Worm (Caenorhabditis elegans) whole organism, L3 larva: ENCODE results near the gene rap-2.
"Not testable (repeated sequence)": the region's sequence is repeated elsewhere in the genome, so short reads cannot be mapped to it uniquely, and the experiment has no call there.

ENCODE experiments used
- aly-2 ChIP-seq: fragments of 150-350 bp; optimal IDR thresholded peaks from 2 replicates; lab custom pipeline; 2014; ENCODE audit warnings: missing biosample characterization, missing genetic modification characterization
- ceh-28 ChIP-seq: fragments of 150-350 bp; optimal IDR thresholded peaks from 2 replicates; lab custom pipeline; 2014; ENCODE audit warnings: missing biosample characterization, missing genetic modification reagents, missing genetic modification characterization
- ceh-82 ChIP-seq: fragments of 150-350 bp; optimal IDR thresholded peaks from 2 replicates; lab custom pipeline; 2014; ENCODE audit warnings: missing biosample characterization, missing genetic modification characterization
- elt-3 ChIP-seq, 3 experiments: fragments of 150-350 bp in 1 of 3; sonication (generic microtip) in 2 of 3; optimal IDR thresholded peaks; 2 replicates in 2 of 3; 4 replicates in 1 of 3; lab custom pipeline; 2014 to 2017; ENCODE audit warnings: missing biosample characterization in 3 of 3, missing genetic modification characterization in 3 of 3
- hmg-11 ChIP-seq: sonication (generic microtip); optimal IDR thresholded peaks from 2 replicates; lab custom pipeline; 2016; ENCODE audit warnings: missing genetic modification characterization, missing compliant biosample characterization
- lin-15B ChIP-seq: fragments of 150-350 bp; optimal IDR thresholded peaks from 2 replicates; lab custom pipeline; 2014; ENCODE audit warnings: missing biosample characterization, missing genetic modification characterization
- lin-39 ChIP-seq: fragments of 150-350 bp; optimal IDR thresholded peaks from 2 replicates; lab custom pipeline; 2018; ENCODE audit warnings: missing biosample characterization, missing genetic modification reagents, missing genetic modification characterization
- nhr-12 ChIP-seq: fragments of 150-350 bp; optimal IDR thresholded peaks from 2 replicates; lab custom pipeline; 2014; ENCODE audit warnings: missing biosample characterization, missing genetic modification characterization
- nhr-77 ChIP-seq: fragments of 150-350 bp; optimal IDR thresholded peaks from 2 replicates; lab custom pipeline; 2014; ENCODE audit warnings: missing biosample characterization, missing genetic modification characterization
- skn-1 ChIP-seq: fragments of 150-350 bp; optimal IDR thresholded peaks from 2 replicates; lab custom pipeline; 2014; ENCODE audit warnings: missing biosample characterization, missing genetic modification characterization
- unc-39 ChIP-seq: sonication (generic microtip); optimal IDR thresholded peaks from 4 replicates; lab custom pipeline; 2017; ENCODE audit warnings: missing biosample characterization, missing genetic modification characterization
- zag-1 ChIP-seq: fragments of 150-350 bp; optimal IDR thresholded peaks from 2 replicates; lab custom pipeline; 2014; ENCODE audit warnings: missing biosample characterization, missing genetic modification characterization
- ztf-11 ChIP-seq: fragments of 150-350 bp; optimal IDR thresholded peaks from 2 replicates; lab custom pipeline; 2014; ENCODE audit warnings: missing biosample characterization, missing genetic modification characterization

ce11 chrV:15031373-15031772, 32.5 kb downstream of the rap-2 start, which contains the start of gene cng-1:
- not testable (repeated sequence) for TF ChIP-seq skn-1 (tag; lab: Kevin White, UChicago); hmg-11 (tag; lab: Kevin White, UChicago); ztf-11 (tag; lab: Kevin White, UChicago); nhr-77 (tag; lab: Kevin White, UChicago); ceh-28 (tag; lab: Kevin White, UChicago); nhr-12 (tag; lab: Kevin White, UChicago); ceh-82 (tag; lab: Kevin White, UChicago); lin-15B (tag; lab: Kevin White, UChicago); unc-39 (tag; lab: Kevin White, UChicago); elt-3 (tag; optimal IDR thresholded peaks at IDR 0.05; lab: Kevin White, UChicago); zag-1; aly-2 (tag; lab: Kevin White, UChicago); lin-39 (tag; lab: Kevin White, UChicago)
